Worm (Caenorhabditis elegans) whole organism, L2 larva: Measurements from ENCODE around the gene sek-4.

Experiments used
- C34F6.9 ChIP-seq: fragments of 150-350 bp; optimal IDR thresholded peaks from 2 replicates; lab custom pipeline; 2014; ENCODE audit warnings: missing biosample characterization, missing genetic modification characterization
- F13H6.1 ChIP-seq: sonication (generic microtip); optimal IDR thresholded peaks from 2 replicates; lab custom pipeline; 2016; ENCODE audit warnings: missing genetic modification characterization, missing compliant biosample characterization
- Y55F3AM.14 ChIP-seq: fragments of 200-800 bp; sonication (Bioruptor generic); optimal IDR thresholded peaks from 2 replicates; lab custom pipeline; 2018; ENCODE audit warnings: mild to moderate bottlenecking, missing genetic modification characterization, missing compliant biosample characterization
- ZK546.5 ChIP-seq: sonication (generic microtip); optimal IDR thresholded peaks from 2 replicates; lab custom pipeline; 2017; ENCODE audit warnings: missing biosample characterization, missing genetic modification characterization
- aly-2 ChIP-seq: fragments of 150-350 bp; optimal IDR thresholded peaks from 2 replicates; lab custom pipeline; 2014; ENCODE audit warnings: missing biosample characterization, missing genetic modification characterization
- ama-1 ChIP-seq: fragments of 150-350 bp; optimal IDR thresholded peaks from 2 replicates; lab custom pipeline; 2018; ENCODE audit warnings: inconsistent platforms
- ceh-16 ChIP-seq: fragments of 150-350 bp; optimal IDR thresholded peaks from 2 replicates; lab custom pipeline; 2014; ENCODE audit warnings: missing biosample characterization, missing genetic modification characterization
- ceh-82 ChIP-seq: fragments of 150-350 bp; optimal IDR thresholded peaks from 2 replicates; lab custom pipeline; 2014; ENCODE audit warnings: missing biosample characterization, missing genetic modification characterization
- crh-2 ChIP-seq: sonication (generic microtip); optimal IDR thresholded peaks from 2 replicates; lab custom pipeline; 2017; ENCODE audit warnings: missing biosample characterization, missing genetic modification characterization
- dmd-4 ChIP-seq: sonication (generic microtip); optimal IDR thresholded peaks from 2 replicates; lab custom pipeline; 2017; ENCODE audit warnings: missing biosample characterization, missing genetic modification characterization
- egl-27 ChIP-seq: sonication (generic microtip); optimal IDR thresholded peaks from 3 replicates; lab custom pipeline; 2017; ENCODE audit warnings: missing biosample characterization, missing genetic modification reagents, missing genetic modification characterization
- elt-1 ChIP-seq: fragments of 150-350 bp; optimal IDR thresholded peaks from 2 replicates; lab custom pipeline; 2014; ENCODE audit warnings: missing biosample characterization, missing genetic modification characterization
- elt-3 ChIP-seq: sonication (generic microtip); optimal IDR thresholded peaks from 2 replicates; lab custom pipeline; 2017; ENCODE audit warnings: missing biosample characterization, missing genetic modification characterization
- fos-1 ChIP-seq: fragments of 150-350 bp; optimal IDR thresholded peaks from 2 replicates; lab custom pipeline; 2014; ENCODE audit warnings: missing biosample characterization, missing genetic modification characterization
- gmeb-1 ChIP-seq: fragments of 150-350 bp; optimal IDR thresholded peaks from 2 replicates; lab custom pipeline; 2014; ENCODE audit warnings: missing biosample characterization, missing genetic modification characterization
- lin-13 ChIP-seq: fragments of 150-350 bp; optimal IDR thresholded peaks from 2 replicates; lab custom pipeline; 2014; ENCODE audit warnings: missing biosample characterization, missing genetic modification reagents, missing genetic modification characterization
- lsy-2 ChIP-seq, 2 experiments: fragments of 150-350 bp in 1 of 2; sonication (generic microtip) in 1 of 2; optimal IDR thresholded peaks; 2 replicates each; lab custom pipeline; 2014 to 2017; ENCODE audit warnings: missing biosample characterization in 2 of 2, missing genetic modification characterization in 2 of 2
- mbf-1 ChIP-seq: sonication (generic microtip); optimal IDR thresholded peaks from 2 replicates; lab custom pipeline; 2017; ENCODE audit warnings: missing biosample characterization, missing genetic modification characterization
- mdl-1 ChIP-seq, 2 experiments: fragments of 150-350 bp in 1 of 2; sonication (generic microtip) in 1 of 2; optimal IDR thresholded peaks; 2 replicates each; lab custom pipeline; 2017; ENCODE audit warnings: missing biosample characterization in 2 of 2, missing genetic modification characterization in 2 of 2
- nhr-10 ChIP-seq: sonication (generic microtip); optimal IDR thresholded peaks from 2 replicates; lab custom pipeline; 2017; ENCODE audit warnings: missing biosample characterization, missing genetic modification characterization
- nhr-11 ChIP-seq: fragments of 150-350 bp; optimal IDR thresholded peaks from 2 replicates; lab custom pipeline; 2014; ENCODE audit warnings: missing biosample characterization, missing genetic modification characterization
- nhr-129 ChIP-seq: fragments of 150-350 bp; optimal IDR thresholded peaks from 2 replicates; lab custom pipeline; 2014; ENCODE audit warnings: missing biosample characterization, missing genetic modification characterization
- nhr-23 ChIP-seq: fragments of 150-350 bp; optimal IDR thresholded peaks from 2 replicates; lab custom pipeline; 2014; ENCODE audit warnings: missing biosample characterization, missing genetic modification reagents, missing genetic modification characterization
- nhr-237 ChIP-seq: fragments of 150-350 bp; optimal IDR thresholded peaks from 2 replicates; lab custom pipeline; 2014; ENCODE audit warnings: missing biosample characterization, missing genetic modification characterization
- nhr-25 ChIP-seq: fragments of 150-350 bp; sonication (generic microtip); optimal IDR thresholded peaks from 3 replicates; lab custom pipeline; 2014; ENCODE audit warnings: missing biosample characterization, missing genetic modification characterization
- nhr-6 ChIP-seq: fragments of 150-350 bp; optimal IDR thresholded peaks from 2 replicates; lab custom pipeline; 2014; ENCODE audit warnings: missing biosample characterization, missing genetic modification characterization
- skn-1 ChIP-seq: sonication (generic microtip); optimal IDR thresholded peaks from 2 replicates; lab custom pipeline; 2017; ENCODE audit warnings: missing biosample characterization, missing genetic modification characterization
- sma-3 ChIP-seq: sonication (generic microtip); optimal IDR thresholded peaks from 2 replicates; lab custom pipeline; 2016; ENCODE audit warnings: missing genetic modification reagents, missing genetic modification characterization, missing compliant biosample characterization
- sma-9 ChIP-seq, 2 experiments: fragments of 150-350 bp in 1 of 2; sonication (generic microtip) in 1 of 2; optimal IDR thresholded peaks; 2 replicates each; lab custom pipeline; 2014 to 2016; ENCODE audit warnings: missing genetic modification characterization in 2 of 2, mild to moderate bottlenecking in 1 of 2, missing biosample characterization in 1 of 2, missing compliant biosample characterization in 1 of 2, missing genetic modification reagents in 1 of 2, moderate library complexity in 1 of 2
- snpc-4 ChIP-seq: fragments of 150-350 bp; optimal IDR thresholded peaks from 2 replicates; lab custom pipeline; 2014; ENCODE audit warnings: missing biosample characterization, missing genetic modification characterization
- unc-39 ChIP-seq: fragments of 150-350 bp; optimal IDR thresholded peaks from 2 replicates; lab custom pipeline; 2014; ENCODE audit warnings: missing biosample characterization, missing genetic modification characterization
- unc-55 ChIP-seq: fragments of 150-350 bp; sonication (generic microtip); optimal IDR thresholded peaks from 3 replicates; lab custom pipeline; 2014; ENCODE audit warnings: missing biosample characterization, missing genetic modification reagents, missing genetic modification characterization
- ztf-1 ChIP-seq: fragments of 200-800 bp; sonication (Bioruptor generic); conservative IDR thresholded peaks from 2 replicates; pipeline ENCODE4 v1.3.6; 2022; ENCODE audit warnings: missing genetic modification characterization, missing compliant biosample characterization
- ztf-11 ChIP-seq: sonication (generic microtip); optimal IDR thresholded peaks from 2 replicates; lab custom pipeline; 2017; ENCODE audit warnings: missing biosample characterization, missing genetic modification characterization
- ztf-4 ChIP-seq: fragments of 150-350 bp; optimal IDR thresholded peaks from 2 replicates; lab custom pipeline; 2014; ENCODE audit warnings: missing biosample characterization, missing genetic modification characterization

sek-4 gene

ce11 chrX:5397300-5397699 lies 22.4 kb downstream of the sek-4 start, which contains the start of gene C03F11.2:
Gene C03F11.2, minus strand, starts transcription at chrX:5397400.
- TF ChIP-seq fos-1 (no peak), ztf-4 (tag; lab: Kevin White, UChicago) (no peak), dmd-4 (tag; lab: Kevin White, UChicago) (no peak), unc-39 (tag; lab: Kevin White, UChicago) (no peak), Y55F3AM.14 (GFP tag; lab: Kevin White, UChicago) (no peak), crh-2 (tag; lab: Kevin White, UChicago) (no peak), ceh-82 (tag; lab: Kevin White, UChicago) (no peak), F13H6.1 (no peak), lin-13 (no peak), ceh-16 (tag; lab: Kevin White, UChicago) (no peak), mdl-1 (tag; optimal IDR thresholded peaks at IDR 0.05; lab: Kevin White, UChicago) (no peak), nhr-237 (tag; lab: Kevin White, UChicago) (no peak)

- TF ChIP-seq nhr-11 (tag; lab: Kevin White, UChicago) (no peak), elt-3 (tag; lab: Kevin White, UChicago) (no peak), ceh-16 (tag; lab: Kevin White, UChicago) (no peak), skn-1 (tag; lab: Kevin White, UChicago) (no peak), lsy-2 (tag; optimal IDR thresholded peaks at IDR 0.05; lab: Kevin White, UChicago) (no peak), nhr-23 (tag; lab: Kevin White, UChicago) (no peak), ceh-82 (tag; lab: Kevin White, UChicago) (no peak), unc-55 (no peak), gmeb-1 (tag; lab: Kevin White, UChicago) (peak; percentile 6), crh-2 (tag; lab: Kevin White, UChicago) (peak; percentile 41), nhr-6 (tag; lab: Kevin White, UChicago) (no peak), snpc-4 (tag; lab: Kevin White, UChicago) (no peak), C34F6.9 (tag; lab: Kevin White, UChicago) (no peak), ztf-1 (GFP tag; lab: Robert Waterston, UW) (no peak), ama-1 (lab: Kevin White, UChicago) (no peak), elt-1 (no peak), egl-27 (no peak), mbf-1 (tag; lab: Kevin White, UChicago) (no peak), sma-3 (GFP tag; lab: Kevin White, UChicago) (no peak), fos-1 (peak; percentile 92), ZK546.5 (tag; lab: Kevin White, UChicago) (no peak), aly-2 (tag; lab: Kevin White, UChicago) (no peak), nhr-129 (tag; lab: Kevin White, UChicago) (peak; percentile 0), nhr-10 (tag; lab: Kevin White, UChicago) (no peak), ztf-4 (tag; lab: Kevin White, UChicago) (no peak), sma-9 (GFP tag; optimal IDR thresholded peaks at IDR 0.05; lab: Kevin White, UChicago) (no peak), sma-9 (tag; optimal IDR thresholded peaks at IDR 0.05; lab: Kevin White, UChicago) (no peak)
These were observed 25.7 kb downstream of the sek-4 start, which contains the start of gene scav-1 for ce11 chrX:5400524-5400923. Gene scav-1, minus strand, starts transcription at chrX:5400584.

- TF ChIP-seq ztf-11 (tag; lab: Kevin White, UChicago), result no peak
- TF ChIP-seq nhr-25 (tag; lab: Kevin White, UChicago), result no peak
- TF ChIP-seq Y55F3AM.14 (GFP tag; lab: Kevin White, UChicago), result no peak
- no peak for TF ChIP-seq dmd-4 (tag; lab: Kevin White, UChicago)
These were observed 31.5 kb downstream of the sek-4 start, which contains the start of gene C03F11.4 for ce11 chrX:5406345-5406744. Gene C03F11.4, minus strand, starts transcription at chrX:5406445.

DNA sequence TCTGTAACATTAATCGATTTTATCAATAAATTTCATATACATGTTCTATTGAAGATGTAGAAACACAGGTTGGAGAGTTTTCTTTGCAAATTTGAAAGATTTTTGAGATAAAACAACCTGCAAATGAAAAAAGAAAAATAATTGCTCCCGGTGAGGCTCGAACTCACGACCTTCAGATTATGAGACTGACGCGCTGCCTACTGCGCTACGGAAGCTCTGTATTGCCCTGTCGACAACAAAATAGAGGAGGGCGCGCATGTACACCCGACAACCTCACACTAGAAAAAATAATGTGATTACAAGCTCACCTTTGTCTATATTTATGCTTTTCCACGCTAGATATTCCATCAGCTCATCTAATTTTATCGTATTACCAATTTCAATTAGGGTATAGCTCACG lies 32.4 kb downstream of the sek-4 start:
- TF ChIP-seq nhr-129 (tag; lab: Kevin White, UChicago), result peak; percentile 42
- TF ChIP-seq nhr-23 (tag; lab: Kevin White, UChicago), result no peak
- TF ChIP-seq fos-1, result peak; percentile 8

- TF ChIP-seq nhr-23 (tag; lab: Kevin White, UChicago) (no peak), ceh-82 (tag; lab: Kevin White, UChicago) (no peak)
These were observed 38.7 kb downstream of the sek-4 start, which contains the start of gene pks-1 for ce11 chrX:5413510-5413909. Gene pks-1, plus strand, starts transcription at chrX:5413810.
